Worm (Caenorhabditis elegans) whole organism, L4 larva: ENCODE results near the gene wdr-4.

Experiments used
- ceh-28 ChIP-seq: fragments of 150-350 bp; optimal IDR thresholded peaks from 2 replicates; lab custom pipeline; 2014; ENCODE audit warnings: missing biosample characterization, missing genetic modification reagents, missing genetic modification characterization
- daf-16 ChIP-seq, 3 experiments: sonication (generic microtip); optimal IDR thresholded peaks; 2 replicates each; lab custom pipeline; 2016 to 2017; ENCODE audit warnings: missing genetic modification characterization in 3 of 3, missing genetic modification reagents in 3 of 3, mild to moderate bottlenecking in 2 of 3, missing compliant biosample characterization in 2 of 3, missing biosample characterization in 1 of 3, moderate library complexity in 1 of 3
- fos-1 ChIP-seq: fragments of 150-350 bp; optimal IDR thresholded peaks from 2 replicates; lab custom pipeline; 2014; ENCODE audit warnings: missing biosample characterization, missing genetic modification characterization
- lin-39 ChIP-seq: fragments of 150-350 bp; optimal IDR thresholded peaks from 2 replicates; lab custom pipeline; 2014; ENCODE audit warnings: missing biosample characterization, missing genetic modification reagents, missing genetic modification characterization
- lir-3 ChIP-seq: sonication (generic microtip); optimal IDR thresholded peaks from 2 replicates; lab custom pipeline; 2016; ENCODE audit warnings: mild to moderate bottlenecking, missing genetic modification characterization, missing compliant biosample characterization
- lsy-2 ChIP-seq, 2 experiments: fragments of 150-350 bp in 1 of 2; sonication (generic microtip) in 1 of 2; optimal IDR thresholded peaks; 2 replicates each; lab custom pipeline; 2014 to 2017; ENCODE audit warnings: missing biosample characterization in 2 of 2, missing genetic modification characterization in 2 of 2
- mxl-3 ChIP-seq: fragments of 200-800 bp; sonication (Bioruptor generic); optimal IDR thresholded peaks from 2 replicates; lab custom pipeline; 2018; ENCODE audit warnings: mild to moderate bottlenecking, missing genetic modification characterization, missing compliant biosample characterization
- nhr-11 ChIP-seq: fragments of 150-350 bp; optimal IDR thresholded peaks from 2 replicates; lab custom pipeline; 2014; ENCODE audit warnings: missing biosample characterization, missing genetic modification characterization
- pqm-1 ChIP-seq: sonication (generic microtip); optimal IDR thresholded peaks from 2 replicates; lab custom pipeline; 2017; ENCODE audit warnings: missing biosample characterization, missing genetic modification characterization
- sdz-12 ChIP-seq: fragments of 200-800 bp; sonication (Bioruptor generic); optimal IDR thresholded peaks from 2 replicates; lab custom pipeline; 2018; ENCODE audit warnings: mild to moderate bottlenecking, missing genetic modification characterization, missing compliant biosample characterization
- snpc-4 ChIP-seq: fragments of 150-350 bp; optimal IDR thresholded peaks from 2 replicates; lab custom pipeline; 2014; ENCODE audit warnings: missing biosample characterization, missing genetic modification characterization

ce11 chrIII:6736566-6736965 lies 11.0 kb downstream of the wdr-4 start, which contains the start of gene Y102E9.6:
- TF ChIP-seq nhr-11 (tag; lab: Kevin White, UChicago) (no peak), lsy-2 (tag; optimal IDR thresholded peaks at IDR 0.05; lab: Kevin White, UChicago) (no peak), fos-1 (no peak), pqm-1 (tag; lab: Kevin White, UChicago) (no peak), ceh-28 (no peak), daf-16 (GFP tag; optimal IDR thresholded peaks at IDR 0.05; lab: Kevin White, UChicago) (no peak), daf-16 (tag; optimal IDR thresholded peaks at IDR 0.05; lab: Kevin White, UChicago) (no peak), sdz-12 (GFP tag; lab: Kevin White, UChicago) (no peak), mxl-3 (no peak), lin-39 (tag; lab: Kevin White, UChicago) (no peak), snpc-4 (tag; lab: Kevin White, UChicago) (no peak), lir-3 (tag; lab: Kevin White, UChicago) (no peak)
